Worm (Caenorhabditis elegans): ENCODE results near the gene dhs-11.

- no peak for TF ChIP-seq madf-5 (GFP tag; IDR thresholded peaks at IDR 0.05)
- no peak for TF ChIP-seq Y5F2A.4 (GFP tag; optimal IDR thresholded peaks at IDR 0.05)
- no peak for TF ChIP-seq lim-7 (GFP tag; IDR thresholded peaks at IDR 0.05)
- no peak for TF ChIP-seq nhr-28 (tag; optimal IDR thresholded peaks at IDR 0.05)
- TF ChIP-seq nhr-77 (tag; optimal IDR thresholded peaks at IDR 0.05) = no peak
- no peak for TF ChIP-seq ceh-62 (tag; optimal IDR thresholded peaks at IDR 0.05)
- TF ChIP-seq F26F4.8 (GFP tag; conservative IDR thresholded peaks at IDR 0.05) = no peak
- TF ChIP-seq nhr-102 (tag; optimal IDR thresholded peaks at IDR 0.05) = no peak
- no peak for TF ChIP-seq nhr-76 (tag; optimal IDR thresholded peaks at IDR 0.05)
- no peak for TF ChIP-seq mdt-29 (GFP tag; IDR thresholded peaks at IDR 0.05)
- TF ChIP-seq ama-1 (optimal IDR thresholded peaks at IDR 0.05) = no peak
- no peak for TF ChIP-seq snpc-4 (tag; optimal IDR thresholded peaks at IDR 0.05)
- no peak for TF ChIP-seq lin-39 (tag; optimal IDR thresholded peaks at IDR 0.05)
- no peak for TF ChIP-seq ztf-11 (tag; optimal IDR thresholded peaks at IDR 0.05)
These were observed 37.6 kb downstream of the dhs-11 start, which contains the start of gene rabx-5 for ce11 chrIII:10605049-10605448.
